Fruit fly (Drosophila melanogaster) S2 (cell line): ENCODE measurements around the gene Rhp.

Experiments
- CG8478 ChIP-seq: fragments of >200 bp; optimal IDR thresholded peaks from 2 replicates; lab custom pipeline; 2018
- CTCF ChIP-seq, 2 experiments: fragments of >200 bp; optimal IDR thresholded peaks; 2 replicates each; lab custom pipeline; 2018

- TF ChIP-seq CG8478 (lab: Kevin White, UChicago) (no peak), CTCF (optimal IDR thresholded peaks at IDR 0.05; lab: Kevin White, UChicago) (no peak)
Measured at dm6 chrX:15837530-15837929, 48.8 kb downstream of the Rhp start, which contains the start of gene CG8565.
